Fruit fly (Drosophila melanogaster) whole organism, embryonic: ENCODE data around the gene NK7.1.

ENCODE experiments used
- Atf-2 ChIP-seq: fragments of 200-800 bp; sonication (Bioruptor generic); optimal IDR thresholded peaks from 2 replicates; lab custom pipeline; 2016; ENCODE audit warnings: missing biosample characterization, missing genetic modification characterization
- Atf6 ChIP-seq: fragments of 200-800 bp; sonication (Bioruptor generic); IDR thresholded peaks from 2 replicates; pipeline ENCODE4 v1.3.6; 2022; ENCODE audit warnings: missing biosample characterization, missing genetic modification characterization
- Awh ChIP-seq: fragments of 200-800 bp; sonication (Bioruptor generic); IDR thresholded peaks from 2 replicates; pipeline ENCODE4, ENCODE4 v1.3.6; 2022; ENCODE audit warnings: missing biosample characterization, missing genetic modification characterization
- CG11398 ChIP-seq: fragments of 200-800 bp; sonication (Bioruptor generic); optimal IDR thresholded peaks from 2 replicates; lab custom pipeline; 2016; ENCODE audit warnings: missing biosample characterization, missing genetic modification characterization
- CG11695 ChIP-seq: fragments of 200-800 bp; sonication (Bioruptor generic); IDR thresholded peaks from 3 replicates; pipeline ENCODE4 v1.3.6; 2022; ENCODE audit warnings: missing biosample characterization, missing genetic modification characterization
- CG12236 ChIP-seq: fragments of 200-800 bp; sonication (Bioruptor generic); optimal IDR thresholded peaks from 2 replicates; lab custom pipeline; 2016; ENCODE audit warnings: missing biosample characterization, missing genetic modification characterization
- CG13775 ChIP-seq: fragments of 200-800 bp; sonication (Bioruptor generic); optimal IDR thresholded peaks from 3 replicates; lab custom pipeline; 2017; ENCODE audit warnings: missing biosample characterization, mild to moderate bottlenecking, missing genetic modification characterization
- CG15073 ChIP-seq: fragments of 200-800 bp; sonication (Bioruptor generic); optimal IDR thresholded peaks from 2 replicates; lab custom pipeline; 2016; ENCODE audit warnings: missing biosample characterization, missing genetic modification characterization
- CG15696 ChIP-seq: fragments of 200-800 bp; sonication (Bioruptor generic); optimal IDR thresholded peaks from 2 replicates; lab custom pipeline; 2019; ENCODE audit warnings: missing biosample characterization, mild to moderate bottlenecking, missing genetic modification characterization, moderate library complexity
- CG18011 ChIP-seq: fragments of 200-800 bp; sonication (Bioruptor generic); optimal IDR thresholded peaks from 2 replicates; lab custom pipeline; 2017; ENCODE audit warnings: missing biosample characterization, missing genetic modification characterization, mild to moderate bottlenecking, moderate library complexity, missing genotype
- CG1832 ChIP-seq: fragments of 200-800 bp; sonication (Bioruptor generic); optimal IDR thresholded peaks from 2 replicates; lab custom pipeline; 2017; ENCODE audit warnings: missing biosample characterization, mild to moderate bottlenecking, missing genetic modification characterization, inconsistent platforms
- CG33557 ChIP-seq: fragments of 200-800 bp; sonication (Bioruptor generic); optimal IDR thresholded peaks from 2 replicates; lab custom pipeline; 2019; ENCODE audit warnings: missing biosample characterization, mild to moderate bottlenecking, missing genetic modification characterization, moderate library complexity
- CG34224 ChIP-seq: fragments of 200-800 bp; sonication (Bioruptor generic); IDR thresholded peaks from 3 replicates; pipeline ENCODE4 v1.3.6; 2022; ENCODE audit warnings: missing biosample characterization, missing genetic modification characterization; ENCODE audit not compliant: partially characterized antibody
- CG4404 ChIP-seq: fragments of 200-800 bp; sonication (Bioruptor generic); IDR thresholded peaks from 2 replicates; pipeline ENCODE4 v1.3.6; 2022; ENCODE audit warnings: missing biosample characterization, missing genetic modification characterization
- CG4820 ChIP-seq: fragments of 200-800 bp; sonication (Bioruptor generic); optimal IDR thresholded peaks from 3 replicates; lab custom pipeline; 2016; ENCODE audit warnings: missing biosample characterization, missing genetic modification characterization
- CG5953 ChIP-seq: fragments of 200-800 bp; sonication (Bioruptor generic); IDR thresholded peaks from 2 replicates; pipeline ENCODE4 v1.3.6; 2022; ENCODE audit warnings: missing biosample characterization, missing genetic modification characterization
- CG6689 ChIP-seq: fragments of 200-800 bp; sonication (Bioruptor generic); IDR thresholded peaks from 2 replicates; pipeline ENCODE4 v1.3.6; 2022; ENCODE audit warnings: missing biosample characterization, missing genetic modification characterization
- CG7839 ChIP-seq: fragments of 200-800 bp; sonication (Bioruptor generic); optimal IDR thresholded peaks from 3 replicates; lab custom pipeline; 2018; ENCODE audit warnings: missing biosample characterization, mild to moderate bottlenecking, missing genetic modification characterization, moderate library complexity
- Camta ChIP-seq: fragments of 200-800 bp; sonication (Bioruptor generic); optimal IDR thresholded peaks from 2 replicates; lab custom pipeline; 2016; ENCODE audit warnings: missing biosample characterization, missing genetic modification characterization
- Chrac-16 ChIP-seq: fragments of 200-800 bp; sonication (Bioruptor generic); optimal IDR thresholded peaks from 3 replicates; lab custom pipeline; 2016; ENCODE audit warnings: missing biosample characterization, missing genetic modification characterization
- Gsc ChIP-seq: fragments of 200-800 bp; sonication (Bioruptor generic); IDR thresholded peaks from 2 replicates; pipeline ENCODE4 v1.3.6; 2022; ENCODE audit warnings: missing biosample characterization, missing genetic modification characterization
- HmgD ChIP-seq: fragments of 200-800 bp; sonication (Bioruptor generic); optimal IDR thresholded peaks from 3 replicates; lab custom pipeline; 2016; ENCODE audit warnings: missing biosample characterization, missing genetic modification characterization
- Hmr ChIP-seq: fragments of 200-800 bp; sonication (Bioruptor generic); optimal IDR thresholded peaks from 3 replicates; lab custom pipeline; 2017; ENCODE audit warnings: mild to moderate bottlenecking, missing biosample characterization, missing genetic modification reagents, missing genetic modification characterization
- Jarid2 ChIP-seq: fragments of 200-800 bp; sonication (Bioruptor generic); optimal IDR thresholded peaks from 3 replicates; lab custom pipeline; 2017; ENCODE audit warnings: mild to moderate bottlenecking, missing biosample characterization, missing genetic modification reagents, missing genetic modification characterization
- Lim3 ChIP-seq: fragments of 200-800 bp; sonication (Bioruptor generic); IDR thresholded peaks from 2 replicates; pipeline ENCODE4 v1.3.6; 2022; ENCODE audit warnings: missing biosample characterization, missing genetic modification characterization
- Nf-YA ChIP-seq: fragments of 200-800 bp; sonication (Bioruptor generic); IDR thresholded peaks from 2 replicates; pipeline ENCODE4 v1.3.6; 2022; ENCODE audit warnings: missing biosample characterization, missing genetic modification characterization
- Spps ChIP-seq: fragments of 200-800 bp; sonication (Bioruptor generic); optimal IDR thresholded peaks from 2 replicates; lab custom pipeline; 2018; ENCODE audit warnings: missing biosample characterization, mild to moderate bottlenecking, missing genetic modification characterization
- Usf ChIP-seq: fragments of 200-800 bp; sonication (Bioruptor generic); optimal IDR thresholded peaks from 2 replicates; lab custom pipeline; 2017; ENCODE audit warnings: missing genotype, missing biosample characterization, missing genetic modification characterization
- ci ChIP-seq: fragments of 200-800 bp; sonication (Bioruptor generic); IDR thresholded peaks from 3 replicates; pipeline ENCODE4 v1.3.6; 2022; ENCODE audit warnings: missing biosample characterization, missing genetic modification characterization
- crp ChIP-seq, 2 experiments: fragments of 200-800 bp; sonication (Bioruptor generic); optimal IDR thresholded peaks; 2 replicates in 1 of 2; 3 replicates in 1 of 2; lab custom pipeline; 2017; ENCODE audit warnings: missing biosample characterization in 2 of 2, missing genetic modification characterization in 2 of 2, mild to moderate bottlenecking in 1 of 2, moderate library complexity in 1 of 2
- disco-r ChIP-seq: fragments of 200-800 bp; sonication (Bioruptor generic); optimal IDR thresholded peaks from 2 replicates; lab custom pipeline; 2016; ENCODE audit warnings: missing biosample characterization, missing genetic modification characterization
- dm ChIP-seq: fragments of 200-800 bp; sonication (Bioruptor generic); optimal IDR thresholded peaks from 3 replicates; lab custom pipeline; 2016; ENCODE audit warnings: missing biosample characterization, missing genetic modification characterization
- dpn ChIP-seq, 2 experiments: fragments of 200-800 bp; sonication (Bioruptor generic); optimal IDR thresholded peaks; 3 replicates each; lab custom pipeline; 2016; ENCODE audit warnings: missing biosample characterization in 2 of 2, missing genetic modification characterization in 2 of 2
- emc ChIP-seq: fragments of 200-800 bp; sonication (Bioruptor generic); optimal IDR thresholded peaks from 2 replicates; lab custom pipeline; 2016; ENCODE audit warnings: missing biosample characterization, missing genetic modification characterization
- eve ChIP-seq, 2 experiments: fragments of >200 bp; optimal IDR thresholded peaks; 2 replicates each; lab custom pipeline; 2017; ENCODE audit warnings: missing biosample characterization in 2 of 2, missing genetic modification characterization in 2 of 2
- gem ChIP-seq: fragments of 200-800 bp; sonication (Bioruptor generic); optimal IDR thresholded peaks from 2 replicates; lab custom pipeline; 2019; ENCODE audit warnings: missing biosample characterization, mild to moderate bottlenecking, missing genetic modification characterization, moderate library complexity
- ind ChIP-seq: fragments of 200-800 bp; sonication (Bioruptor generic); optimal IDR thresholded peaks from 3 replicates; lab custom pipeline; 2016; ENCODE audit warnings: missing biosample characterization, missing genetic modification characterization
- jing ChIP-seq: fragments of 200-800 bp; sonication (Bioruptor generic); optimal IDR thresholded peaks from 2 replicates; lab custom pipeline; 2018; ENCODE audit warnings: missing biosample characterization, mild to moderate bottlenecking, missing genetic modification characterization
- jumu ChIP-seq: fragments of 200-800 bp; sonication (Bioruptor generic); optimal IDR thresholded peaks from 3 replicates; lab custom pipeline; 2016; ENCODE audit warnings: missing biosample characterization, missing genetic modification characterization
- kah ChIP-seq: fragments of 200-800 bp; sonication (Bioruptor generic); optimal IDR thresholded peaks from 2 replicates; lab custom pipeline; 2018; ENCODE audit warnings: missing biosample characterization, mild to moderate bottlenecking, missing genetic modification characterization
- lov ChIP-seq, 2 experiments: fragments of 200-800 bp in 1 of 2; fragments of >200 bp in 1 of 2; sonication (Bioruptor generic) in 1 of 2; IDR thresholded peaks in 1 of 2; optimal IDR thresholded peaks in 1 of 2; 2 replicates in 1 of 2; 3 replicates in 1 of 2; pipeline versions ENCODE4 v1.3.6 to Lab custom; 2017 to 2022; ENCODE audit warnings: missing biosample characterization in 1 of 2, missing genetic modification characterization in 1 of 2
- nom ChIP-seq: fragments of 200-800 bp; sonication (Bioruptor generic); optimal IDR thresholded peaks from 2 replicates; lab custom pipeline; 2017; ENCODE audit warnings: missing biosample characterization, missing genetic modification characterization, mild to moderate bottlenecking, moderate library complexity, missing genetic modification reagents
- onecut ChIP-seq: fragments of 200-800 bp; sonication (Bioruptor generic); IDR thresholded peaks from 2 replicates; pipeline ENCODE4 v1.3.6; 2022; ENCODE audit warnings: missing biosample characterization, missing genetic modification characterization
- pho ChIP-seq: fragments of 200-800 bp; sonication (Bioruptor generic); optimal IDR thresholded peaks from 2 replicates; lab custom pipeline; 2016; ENCODE audit warnings: missing biosample characterization, missing genetic modification characterization
- sd ChIP-seq: fragments of 200-800 bp; sonication (Bioruptor generic); optimal IDR thresholded peaks from 3 replicates; lab custom pipeline; 2018; ENCODE audit warnings: missing biosample characterization, mild to moderate bottlenecking, missing genetic modification characterization, moderate library complexity
- sob ChIP-seq: fragments of 200-800 bp; sonication (Bioruptor generic); IDR thresholded peaks from 2 replicates; pipeline ENCODE4 v1.3.6; 2022; ENCODE audit warnings: missing biosample characterization, missing genetic modification characterization
- tin ChIP-seq: fragments of 200-800 bp; sonication (Bioruptor generic); optimal IDR thresholded peaks from 3 replicates; lab custom pipeline; 2016; ENCODE audit warnings: missing biosample characterization, missing genetic modification characterization
- tll ChIP-seq, 2 experiments: fragments of 200-800 bp in 1 of 2; fragments of >200 bp in 1 of 2; sonication (Bioruptor generic) in 1 of 2; optimal IDR thresholded peaks; 2 replicates each; lab custom pipeline; 2017 to 2019; ENCODE audit warnings: missing biosample characterization in 2 of 2, missing genetic modification characterization in 2 of 2, mild to moderate bottlenecking in 1 of 2, moderate library complexity in 1 of 2

Gene NK7.1

DNA sequence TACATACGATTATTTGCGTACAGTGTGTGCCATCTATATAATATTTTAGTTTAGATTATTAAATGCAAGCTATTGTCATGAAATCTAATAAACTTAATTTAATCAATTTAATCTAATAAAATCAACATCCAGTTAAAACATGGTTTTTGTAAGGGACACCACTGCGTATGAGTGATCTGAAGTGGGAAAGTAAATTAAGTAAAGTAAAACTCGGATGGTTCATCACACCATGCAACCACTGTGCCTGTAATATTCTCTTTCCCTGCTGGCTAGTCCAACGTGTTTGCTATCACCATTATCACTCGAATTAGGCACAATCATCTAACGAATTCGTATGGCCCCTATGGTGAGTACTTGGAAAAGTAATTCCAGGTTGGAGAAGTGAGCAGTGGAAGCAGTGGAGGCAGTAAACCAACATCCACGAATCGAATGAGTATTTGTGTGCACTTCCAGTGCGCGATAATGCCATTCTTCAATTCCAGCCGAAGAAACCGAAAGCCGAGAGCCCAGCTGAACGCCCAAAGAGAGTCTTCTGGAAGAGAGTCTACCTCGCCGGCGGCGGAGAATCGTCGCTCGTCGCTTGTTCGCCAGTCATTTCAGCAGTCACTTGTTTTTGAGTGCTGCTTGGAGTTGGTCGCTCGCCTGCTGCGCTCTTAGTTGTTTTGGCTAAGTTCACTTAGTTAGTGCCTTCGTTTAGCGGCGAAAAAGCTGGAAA, 83.9 kb downstream of the NK7.1 start, which contains the start of gene red (continued):
- no peak for TF ChIP-seq CG12236 (GFP tag; lab: Kevin White, UChicago)
- TF ChIP-seq eve (GFP tag; optimal IDR thresholded peaks at IDR 0.05; lab: Kevin White, UChicago), result peak in 1 of 2 experiments; percentile 89
- TF ChIP-seq crp (GFP tag; optimal IDR thresholded peaks at IDR 0.05; lab: Kevin White, UChicago), result peak in 1 of 2 experiments; percentile 19
- no peak for TF ChIP-seq dm (GFP tag; lab: Kevin White, UChicago)
- TF ChIP-seq CG6689 (GFP tag; lab: Robert Waterston, UW), result peak; percentile 67
- TF ChIP-seq Gsc (GFP tag; lab: Robert Waterston, UW), result no peak
- TF ChIP-seq CG13775, result peak; percentile 62
- TF ChIP-seq nom (GFP tag; lab: Kevin White, UChicago), result peak; percentile 69
- peak; percentile 49 to 66 for TF ChIP-seq dpn (GFP tag; optimal IDR thresholded peaks at IDR 0.05; lab: Kevin White, UChicago)
- TF ChIP-seq ind, result peak; percentile 69
- no peak for TF ChIP-seq Nf-YA
- TF ChIP-seq lov (optimal IDR thresholded peaks at IDR 0.05; lab: Kevin White, UChicago), result no peak
- no peak for TF ChIP-seq lov (GFP tag; IDR thresholded peaks at IDR 0.05; lab: Robert Waterston, UW)
- TF ChIP-seq pho (GFP tag; lab: Kevin White, UChicago), result peak; percentile 7
- peak; percentile 61 for TF ChIP-seq sd
- TF ChIP-seq CG1832, result no peak
- TF ChIP-seq CG11398, result no peak
- TF ChIP-seq CG4404 (GFP tag; lab: Robert Waterston, UW), result peak; percentile 44; the same call in 1 of the 2 replicates
- peak; percentile 70 for TF ChIP-seq Hmr
- TF ChIP-seq CG15073 (GFP tag; lab: Kevin White, UChicago), result no peak
- TF ChIP-seq CG18011 (GFP tag; lab: Kevin White, UChicago), result peak; percentile 54
- peak; percentile 30 for TF ChIP-seq emc (GFP tag; lab: Kevin White, UChicago)
- peak; percentile 14 for TF ChIP-seq Atf-2 (GFP tag; lab: Kevin White, UChicago)
- peak; percentile 51 for TF ChIP-seq onecut (GFP tag; lab: Robert Waterston, UW)
- no peak for TF ChIP-seq CG33557
- no peak for TF ChIP-seq kah (GFP tag; lab: Kevin White, UChicago)
- TF ChIP-seq Chrac-16 (GFP tag; lab: Kevin White, UChicago), result peak; percentile 70
- no peak for TF ChIP-seq Usf
- TF ChIP-seq disco-r, result peak; percentile 14
- TF ChIP-seq sob (GFP tag; lab: Robert Waterston, UW), result peak; percentile 77
- TF ChIP-seq CG7839 (tag; lab: Kevin White, UChicago), result peak; percentile 84
- peak; percentile 23 for TF ChIP-seq jing (GFP tag; lab: Kevin White, UChicago)
- peak; percentile 85 for TF ChIP-seq gem (tag; lab: Kevin White, UChicago)
- TF ChIP-seq HmgD (GFP tag; lab: Kevin White, UChicago), result no peak
- TF ChIP-seq tll (GFP tag; optimal IDR thresholded peaks at IDR 0.05; lab: Kevin White, UChicago), result no peak
- TF ChIP-seq Atf6 (GFP tag; lab: Robert Waterston, UW), result peak; percentile 84
- TF ChIP-seq Jarid2, result peak; percentile 82
- TF ChIP-seq Spps (tag; lab: Kevin White, UChicago), result no peak
- TF ChIP-seq Camta, result peak; percentile 36
- TF ChIP-seq Awh, result peak; percentile 52; the same call in 1 of the 2 replicates
- TF ChIP-seq Lim3 (GFP tag; lab: Robert Waterston, UW), result peak; percentile 39; the same call in 1 of the 2 replicates
- TF ChIP-seq CG34224 (GFP tag; lab: Robert Waterston, UW), result peak; percentile 10; the same call in 1 of the 3 replicates
- TF ChIP-seq CG4820, result peak; percentile 33
- TF ChIP-seq CG15696, result peak; percentile 27
- TF ChIP-seq CG5953 (GFP tag; lab: Robert Waterston, UW), result peak; percentile 42; the same call in 1 of the 2 replicates
- peak; percentile 83 for TF ChIP-seq CG11695 (GFP tag; lab: Robert Waterston, UW)
- peak; percentile 44 for TF ChIP-seq tin (GFP tag; lab: Kevin White, UChicago)
- peak; percentile 47 for TF ChIP-seq jumu
- peak; percentile 64; the same call in 2 of the 3 replicates for TF ChIP-seq ci (GFP tag; lab: Robert Waterston, UW)
